Fruit fly (Drosophila melanogaster): ENCODE measurements around the gene PGS1.

The PGS1 gene

DNA sequence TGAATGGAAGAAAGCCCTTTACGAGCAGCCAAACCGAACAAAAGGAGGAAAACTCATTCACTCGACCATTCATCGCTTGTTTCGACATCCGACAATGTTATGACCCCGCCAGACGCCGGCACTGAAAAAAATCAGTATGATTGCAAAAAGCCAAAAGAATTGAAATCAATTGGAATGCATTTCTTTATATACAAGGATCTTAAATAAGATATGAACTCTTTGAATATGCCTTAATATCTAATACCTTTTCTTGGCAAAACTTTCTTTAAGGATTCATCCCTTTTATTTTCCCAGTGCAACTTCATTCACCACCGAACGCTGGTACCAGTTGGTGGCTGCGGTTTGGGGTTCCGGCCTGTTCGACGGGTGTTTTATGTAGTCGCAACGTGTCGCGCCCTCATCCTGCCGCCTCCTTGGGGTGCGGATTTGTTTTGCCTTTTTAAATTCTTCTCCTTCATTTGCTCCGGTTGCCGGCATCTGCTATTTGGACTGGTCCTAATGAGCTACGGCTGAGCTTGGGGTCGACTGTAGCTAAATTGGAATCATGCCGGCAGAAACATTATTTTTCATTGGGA is 26.0 kb downstream of the PGS1 start (continued):
- TF ChIP-seq Xrp1 (GFP tag; IDR thresholded peaks at IDR 0.05), result peak; percentile 90
- TF ChIP-seq CG7745 (tag; optimal IDR thresholded peaks at IDR 0.05), result no peak
- TF ChIP-seq CTCF (GFP tag; optimal IDR thresholded peaks at IDR 0.05), result peak; percentile 32
- peak; percentile 80 for TF ChIP-seq dan (GFP tag; IDR thresholded peaks at IDR 0.05)
- TF ChIP-seq lov (optimal IDR thresholded peaks at IDR 0.05), result no peak
- 0 out of 3 replicates have a peak, but pooled peaks have one; percentile 12 for TF ChIP-seq lov (GFP tag; IDR thresholded peaks at IDR 0.05)
- peak; percentile 83 for TF ChIP-seq CG12071 (GFP tag; optimal IDR thresholded peaks at IDR 0.05)
- TF ChIP-seq chinmo (GFP tag; IDR thresholded peaks at IDR 0.05; ENCODE audit: partially characterized antibody), result no peak
- TF ChIP-seq tin (GFP tag; optimal IDR thresholded peaks at IDR 0.05), result peak; percentile 78
- peak; percentile 75 for TF ChIP-seq Hr3 (GFP tag; optimal IDR thresholded peaks at IDR 0.05)
- TF ChIP-seq schlank (tag; optimal IDR thresholded peaks at IDR 0.05), result peak; percentile 75
- TF ChIP-seq onecut (GFP tag; IDR thresholded peaks at IDR 0.05), result peak; percentile 82
- peak; percentile 15 for TF ChIP-seq cato (GFP tag; optimal IDR thresholded peaks at IDR 0.05; ENCODE audit: borderline replicate concordance)
- TF ChIP-seq CG10543 (GFP tag; optimal IDR thresholded peaks at IDR 0.05), result peak; percentile 94
- TF ChIP-seq ssp (GFP tag; IDR thresholded peaks at IDR 0.05), result peak; percentile 60
- peak; percentile 72; the same call in 3 of the 4 replicates for TF ChIP-seq Gug (GFP tag; IDR thresholded peaks at IDR 0.05)
- no peak for TF ChIP-seq CG7271 (tag; optimal IDR thresholded peaks at IDR 0.05)
- peak; percentile 76 for TF ChIP-seq CG32772 (GFP tag; IDR thresholded peaks at IDR 0.05)
- TF ChIP-seq CG13424 (tag; optimal IDR thresholded peaks at IDR 0.05), result peak; percentile 92
- peak; percentile 72 for TF ChIP-seq CG4820 (GFP tag; optimal IDR thresholded peaks at IDR 0.05)
- peak; percentile 46 for TF ChIP-seq CG3838 (GFP tag; optimal IDR thresholded peaks at IDR 0.05)
- TF ChIP-seq HmgZ (tag; optimal IDR thresholded peaks at IDR 0.05), result peak; percentile 93
- TF ChIP-seq phol (tag; optimal IDR thresholded peaks at IDR 0.05), result peak; percentile 81
- TF ChIP-seq CG2875 (GFP tag; optimal IDR thresholded peaks at IDR 0.05), result peak; percentile 71
- peak; percentile 71 for TF ChIP-seq chm (GFP tag; IDR thresholded peaks at IDR 0.05)
- TF ChIP-seq CG12219 (GFP tag; optimal IDR thresholded peaks at IDR 0.05), result peak; percentile 87
- peak; percentile 76 for TF ChIP-seq esg (GFP tag; conservative IDR thresholded peaks at IDR 0.05)
- no peak for TF ChIP-seq mld (GFP tag; IDR thresholded peaks at IDR 0.05; ENCODE audit: partially characterized antibody)
- peak; percentile 87 for TF ChIP-seq CG32532 (GFP tag; IDR thresholded peaks at IDR 0.05)
- peak in 1 of 2 experiments; percentile 89 for TF ChIP-seq bsh (GFP tag; optimal IDR thresholded peaks at IDR 0.05)
- TF ChIP-seq br (optimal IDR thresholded peaks at IDR 0.05), result no peak
- TF ChIP-seq CG32767 (GFP tag; IDR thresholded peaks at IDR 0.05), result peak; percentile 72; the same call in 1 of the 2 replicates
- TF ChIP-seq da (GFP tag; optimal IDR thresholded peaks at IDR 0.05), result peak; percentile 63
- peak; percentile 88 for TF ChIP-seq CG17829 (tag; optimal IDR thresholded peaks at IDR 0.05)
- TF ChIP-seq amos (GFP tag; IDR thresholded peaks at IDR 0.05; ENCODE audit: partially characterized antibody), result no peak
- peak; percentile 82 for TF ChIP-seq Hsf (GFP tag; optimal IDR thresholded peaks at IDR 0.05)
- peak; percentile 22 for TF ChIP-seq HmgD (GFP tag; optimal IDR thresholded peaks at IDR 0.05)
- peak; percentile 89 for TF ChIP-seq gro (GFP tag; optimal IDR thresholded peaks at IDR 0.05)
- TF ChIP-seq CG12391 (tag; optimal IDR thresholded peaks at IDR 0.05), result peak; percentile 87
- no peak for TF ChIP-seq crol (GFP tag; IDR thresholded peaks at IDR 0.05)
- TF ChIP-seq TFAM (GFP tag; optimal IDR thresholded peaks at IDR 0.05), result peak; percentile 26
- TF ChIP-seq CG15514 (GFP tag; optimal IDR thresholded peaks at IDR 0.05), result peak; percentile 77
- TF ChIP-seq emc (GFP tag; optimal IDR thresholded peaks at IDR 0.05), result no peak
- TF ChIP-seq D19A (tag; optimal IDR thresholded peaks at IDR 0.05), result peak; percentile 82
- peak; percentile 84 for TF ChIP-seq Mrtf (GFP tag; IDR thresholded peaks at IDR 0.05)
- TF ChIP-seq CG15011 (GFP tag; optimal IDR thresholded peaks at IDR 0.05), result peak; percentile 73
- TF ChIP-seq Opbp (GFP tag; IDR thresholded peaks at IDR 0.05; ENCODE audit: partially characterized antibody), result no peak
- peak; percentile 74 for TF ChIP-seq Max (GFP tag; optimal IDR thresholded peaks at IDR 0.05)
- no peak for TF ChIP-seq trh (GFP tag; optimal IDR thresholded peaks at IDR 0.05)
- TF ChIP-seq CG33213 (GFP tag; optimal IDR thresholded peaks at IDR 0.05), result peak; percentile 65
- peak; percentile 62; the same call in 1 of the 2 replicates for TF ChIP-seq ap (GFP tag; IDR thresholded peaks at IDR 0.05)
